Worm (Caenorhabditis elegans): ENCODE results near the gene gmap-1.

gmap-1 gene

ce11 chrX:12915058-12915457 lies 19.7 kb downstream of the gmap-1 start:
- no peak for TF ChIP-seq B0310.2 (tag; optimal IDR thresholded peaks at IDR 0.05)
- no peak for TF ChIP-seq hnd-1 (tag; optimal IDR thresholded peaks at IDR 0.05)
- no peak for TF ChIP-seq tbx-37 (GFP tag; conservative IDR thresholded peaks at IDR 0.05)
- no peak for TF ChIP-seq ceh-36 (tag; optimal IDR thresholded peaks at IDR 0.05)
- no peak for TF ChIP-seq ets-7 (tag; optimal IDR thresholded peaks at IDR 0.05)
- TF ChIP-seq F13C5.2 (tag; optimal IDR thresholded peaks at IDR 0.05), result no peak
- no peak for TF ChIP-seq sea-1 (GFP tag; conservative IDR thresholded peaks at IDR 0.05)
- no peak for TF ChIP-seq tbx-11 (GFP tag; IDR thresholded peaks at IDR 0.05)
- TF ChIP-seq flt-1 (GFP tag; IDR thresholded peaks at IDR 0.05), result no peak
- no peak for TF ChIP-seq hmbx-1 (tag; optimal IDR thresholded peaks at IDR 0.05)
- TF ChIP-seq scrt-1 (GFP tag; IDR thresholded peaks at IDR 0.05), result no peak
- TF ChIP-seq aly-1 (tag; optimal IDR thresholded peaks at IDR 0.05), result no peak

ce11 chrX:12914209-12914608 lies 20.6 kb downstream of the gmap-1 start:
- TF ChIP-seq ets-7 (tag; optimal IDR thresholded peaks at IDR 0.05), result no peak
- TF ChIP-seq hmbx-1 (tag; optimal IDR thresholded peaks at IDR 0.05), result no peak
- TF ChIP-seq hnd-1 (tag; optimal IDR thresholded peaks at IDR 0.05), result no peak
- TF ChIP-seq flt-1 (GFP tag; IDR thresholded peaks at IDR 0.05), result no peak
- TF ChIP-seq aly-1 (tag; optimal IDR thresholded peaks at IDR 0.05), result no peak
- TF ChIP-seq hmg-4 (GFP tag; optimal IDR thresholded peaks at IDR 0.05), result no peak
- TF ChIP-seq F13C5.2 (tag; optimal IDR thresholded peaks at IDR 0.05), result no peak
- TF ChIP-seq ceh-13 (GFP tag; optimal IDR thresholded peaks at IDR 0.05), result no peak
- TF ChIP-seq ama-1 (optimal IDR thresholded peaks at IDR 0.05), result no peak
- TF ChIP-seq pes-1 (GFP tag; IDR thresholded peaks at IDR 0.05), result no peak
- no peak for TF ChIP-seq tra-4 (tag; optimal IDR thresholded peaks at IDR 0.05)
- TF ChIP-seq scrt-1 (GFP tag; IDR thresholded peaks at IDR 0.05), result no peak
- TF ChIP-seq ceh-36 (tag; optimal IDR thresholded peaks at IDR 0.05), result no peak
- no peak for TF ChIP-seq B0310.2 (tag; optimal IDR thresholded peaks at IDR 0.05)
- TF ChIP-seq tbx-37 (GFP tag; conservative IDR thresholded peaks at IDR 0.05), result no peak
- no peak for TF ChIP-seq sea-1 (GFP tag; conservative IDR thresholded peaks at IDR 0.05)
- TF ChIP-seq tbx-11 (GFP tag; IDR thresholded peaks at IDR 0.05), result no peak

DNA sequence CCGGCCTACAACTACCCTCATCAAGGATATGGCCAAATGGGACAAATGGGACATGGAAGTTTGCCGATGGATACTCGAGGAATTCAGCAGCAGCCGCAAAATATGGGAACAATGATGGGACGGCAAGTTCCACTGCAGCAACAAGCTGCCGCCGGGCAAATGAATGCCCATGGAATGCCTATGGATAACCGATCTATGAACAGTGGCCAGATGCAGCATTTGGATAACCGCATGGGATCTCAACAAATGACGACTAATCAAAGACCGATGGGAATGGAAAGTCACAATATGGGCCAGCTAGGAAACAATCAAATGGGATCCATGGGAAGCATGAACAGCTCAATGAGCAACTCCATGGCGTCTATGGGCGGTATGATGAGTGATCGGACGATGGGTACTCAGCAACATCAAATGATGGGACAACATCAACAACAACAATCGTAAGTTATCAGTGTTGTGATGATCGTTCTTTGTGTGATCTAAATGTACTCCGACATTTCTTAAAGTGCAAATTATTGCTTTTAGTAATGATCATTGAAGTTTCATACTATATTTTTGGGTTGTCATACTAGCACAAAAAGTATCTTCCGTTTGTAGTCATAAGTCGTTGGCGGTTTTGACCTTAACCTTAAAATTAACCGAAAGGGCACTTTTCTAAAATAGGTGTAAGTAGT lies 21.2 kb downstream of the gmap-1 start:
- TF ChIP-seq tbx-11 (GFP tag; IDR thresholded peaks at IDR 0.05), result no peak
- TF ChIP-seq scrt-1 (GFP tag; IDR thresholded peaks at IDR 0.05), result no peak
- no peak for TF ChIP-seq aly-1 (tag; optimal IDR thresholded peaks at IDR 0.05)
- TF ChIP-seq tra-4 (tag; optimal IDR thresholded peaks at IDR 0.05), result no peak
- 0 out of 2 replicates have a peak, but pooled peaks have one; percentile 37 for TF ChIP-seq sea-1 (GFP tag; conservative IDR thresholded peaks at IDR 0.05)
- TF ChIP-seq tbx-37 (GFP tag; conservative IDR thresholded peaks at IDR 0.05), result no peak

- no peak for TF ChIP-seq hmbx-1 (tag; optimal IDR thresholded peaks at IDR 0.05)
- no peak for TF ChIP-seq aly-1 (tag; optimal IDR thresholded peaks at IDR 0.05)
- no peak for TF ChIP-seq ets-7 (tag; optimal IDR thresholded peaks at IDR 0.05)
- no peak for TF ChIP-seq hmg-4 (GFP tag; optimal IDR thresholded peaks at IDR 0.05)
- TF ChIP-seq F13C5.2 (tag; optimal IDR thresholded peaks at IDR 0.05), result no peak
- no peak for TF ChIP-seq tbx-11 (GFP tag; IDR thresholded peaks at IDR 0.05)
- no peak for TF ChIP-seq pes-1 (GFP tag; IDR thresholded peaks at IDR 0.05)
- no peak for TF ChIP-seq scrt-1 (GFP tag; IDR thresholded peaks at IDR 0.05)
- TF ChIP-seq flt-1 (GFP tag; IDR thresholded peaks at IDR 0.05), result no peak
- TF ChIP-seq tra-4 (tag; optimal IDR thresholded peaks at IDR 0.05), result no peak
- TF ChIP-seq hnd-1 (tag; optimal IDR thresholded peaks at IDR 0.05), result no peak
- no peak for TF ChIP-seq ceh-36 (tag; optimal IDR thresholded peaks at IDR 0.05)
- no peak for TF ChIP-seq sea-1 (GFP tag; conservative IDR thresholded peaks at IDR 0.05)
- TF ChIP-seq ceh-13 (GFP tag; optimal IDR thresholded peaks at IDR 0.05), result no peak
- no peak for TF ChIP-seq tbx-37 (GFP tag; conservative IDR thresholded peaks at IDR 0.05)
- no peak for TF ChIP-seq B0310.2 (tag; optimal IDR thresholded peaks at IDR 0.05)
- TF ChIP-seq ama-1 (optimal IDR thresholded peaks at IDR 0.05), result no peak
These were observed 22.3 kb downstream of the gmap-1 start for ce11 chrX:12912435-12912834.

ce11 chrX:12911235-12911634 lies 23.5 kb downstream of the gmap-1 start:
- TF ChIP-seq scrt-1 (GFP tag; IDR thresholded peaks at IDR 0.05), result no peak
- TF ChIP-seq hnd-1 (tag; optimal IDR thresholded peaks at IDR 0.05), result no peak
- TF ChIP-seq F13C5.2 (tag; optimal IDR thresholded peaks at IDR 0.05), result no peak
- TF ChIP-seq B0310.2 (tag; optimal IDR thresholded peaks at IDR 0.05), result no peak
- TF ChIP-seq hmbx-1 (tag; optimal IDR thresholded peaks at IDR 0.05), result no peak
- TF ChIP-seq hmg-4 (GFP tag; optimal IDR thresholded peaks at IDR 0.05), result no peak
- TF ChIP-seq aly-1 (tag; optimal IDR thresholded peaks at IDR 0.05), result no peak
- TF ChIP-seq sea-1 (GFP tag; conservative IDR thresholded peaks at IDR 0.05), result no peak
- TF ChIP-seq flt-1 (GFP tag; IDR thresholded peaks at IDR 0.05), result no peak
- TF ChIP-seq ama-1 (optimal IDR thresholded peaks at IDR 0.05), result no peak
- TF ChIP-seq pes-1 (GFP tag; IDR thresholded peaks at IDR 0.05), result no peak

DNA sequence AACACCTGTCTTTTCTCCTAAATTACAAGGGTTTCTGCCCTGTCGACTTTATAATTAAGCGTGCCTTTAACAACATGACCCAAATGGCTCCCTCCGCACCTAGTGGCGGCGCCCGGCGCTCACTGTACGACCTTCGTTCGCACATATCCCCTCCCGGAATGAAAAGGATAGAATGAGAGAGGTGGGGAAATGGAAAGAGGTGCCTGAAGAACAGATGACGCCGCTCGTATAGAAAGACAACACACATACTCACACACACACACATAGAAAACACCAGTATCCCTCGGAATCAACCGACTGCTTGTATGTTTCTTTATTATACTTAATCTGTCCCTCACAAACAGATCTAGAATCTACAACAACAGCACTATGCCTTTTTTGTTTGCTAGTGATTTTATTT lies 24.9 kb downstream of the gmap-1 start:
- TF ChIP-seq ceh-36 (tag; optimal IDR thresholded peaks at IDR 0.05), result no peak

DNA sequence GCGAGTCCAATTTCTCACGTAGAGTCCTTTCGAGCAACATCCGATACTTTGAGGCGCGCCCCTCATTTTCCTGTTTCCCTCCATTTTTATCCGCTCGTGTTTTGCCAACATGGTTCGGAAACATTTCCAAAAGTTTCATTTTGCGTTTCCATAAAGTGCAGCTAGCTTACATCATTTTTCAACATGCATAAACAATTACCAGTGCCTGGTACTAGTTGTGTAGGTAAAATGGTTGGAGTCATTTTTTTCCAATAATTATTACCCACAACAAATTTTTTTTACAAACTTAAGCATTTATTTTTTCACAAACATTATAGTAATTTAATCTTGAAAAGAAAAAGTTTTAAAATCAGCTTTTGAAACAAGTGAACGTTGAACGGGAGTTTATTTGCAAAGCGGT lies 26.1 kb downstream of the gmap-1 start:
- TF ChIP-seq hmbx-1 (tag; optimal IDR thresholded peaks at IDR 0.05) (no peak), ama-1 (optimal IDR thresholded peaks at IDR 0.05) (no peak), pes-1 (GFP tag; IDR thresholded peaks at IDR 0.05) (no peak), tra-4 (tag; optimal IDR thresholded peaks at IDR 0.05) (no peak), aly-1 (tag; optimal IDR thresholded peaks at IDR 0.05) (no peak), sea-1 (GFP tag; conservative IDR thresholded peaks at IDR 0.05) (no peak), tbx-37 (GFP tag; conservative IDR thresholded peaks at IDR 0.05) (no peak), hnd-1 (tag; optimal IDR thresholded peaks at IDR 0.05) (no peak), tbx-11 (GFP tag; IDR thresholded peaks at IDR 0.05) (no peak), B0310.2 (tag; optimal IDR thresholded peaks at IDR 0.05) (no peak), ceh-36 (tag; optimal IDR thresholded peaks at IDR 0.05) (no peak), ets-7 (tag; optimal IDR thresholded peaks at IDR 0.05) (no peak), hmg-4 (GFP tag; optimal IDR thresholded peaks at IDR 0.05) (no peak), ceh-13 (GFP tag; optimal IDR thresholded peaks at IDR 0.05) (no peak), scrt-1 (GFP tag; IDR thresholded peaks at IDR 0.05) (no peak), F13C5.2 (tag; optimal IDR thresholded peaks at IDR 0.05) (no peak), flt-1 (GFP tag; IDR thresholded peaks at IDR 0.05) (no peak)
